Worm (Caenorhabditis elegans): Measurements from ENCODE around the gene F02H6.7.

F02H6.7 gene

ce11 chrIV:14228069-14228468, at the start of gene F02H6.7:
F02H6.7 (minus strand) TSS chrIV:14228169.
- TF ChIP-seq lin-39 (tag; optimal IDR thresholded peaks at IDR 0.05) (no peak), snu-23 (GFP tag; optimal IDR thresholded peaks at IDR 0.05) (no peak), ces-1 (GFP tag; optimal IDR thresholded peaks at IDR 0.05) (no peak), jun-1 (tag; optimal IDR thresholded peaks at IDR 0.05) (no peak), mdl-1 (tag; optimal IDR thresholded peaks at IDR 0.05) (no peak), zip-4 (GFP tag; optimal IDR thresholded peaks at IDR 0.05) (no peak), fkh-4 (tag; optimal IDR thresholded peaks at IDR 0.05; ENCODE audit: borderline replicate concordance) (no peak), hlh-17 (GFP tag; optimal IDR thresholded peaks at IDR 0.05; ENCODE audit: borderline replicate concordance) (no peak), snpc-4 (tag; optimal IDR thresholded peaks at IDR 0.05) (no peak), isw-1 (GFP tag; IDR thresholded peaks at IDR 0.05) (no peak), nhr-20 (tag; optimal IDR thresholded peaks at IDR 0.05) (no peak), lin-14 (GFP tag; optimal IDR thresholded peaks at IDR 0.05) (no peak), nhr-47 (tag; optimal IDR thresholded peaks at IDR 0.05) (no peak), vab-15 (tag; optimal IDR thresholded peaks at IDR 0.05) (no peak), nhr-28 (tag; optimal IDR thresholded peaks at IDR 0.05) (no peak), F16B12.6 (tag; optimal IDR thresholded peaks at IDR 0.05) (no peak), mef-2 (tag; optimal IDR thresholded peaks at IDR 0.05) (no peak), nhr-90 (tag; optimal IDR thresholded peaks at IDR 0.05; ENCODE audit: poor library complexity) (no peak), ceh-63 (GFP tag; optimal IDR thresholded peaks at IDR 0.05) (no peak), ztf-4 (tag; optimal IDR thresholded peaks at IDR 0.05) (no peak)

- TF ChIP-seq egl-13 (tag; optimal IDR thresholded peaks at IDR 0.05) (peak; percentile 5), hlh-17 (GFP tag; optimal IDR thresholded peaks at IDR 0.05; ENCODE audit: borderline replicate concordance) (no peak)
Measured at ce11 chrIV:14276773-14277388, 48.9 kb upstream of the F02H6.7 start.

- TF ChIP-seq pag-3 (tag; optimal IDR thresholded peaks at IDR 0.05; ENCODE audit: borderline replicate concordance, insufficient read depth) (no peak), sup-37 (GFP tag; optimal IDR thresholded peaks at IDR 0.05) (no peak), lin-15B (tag; optimal IDR thresholded peaks at IDR 0.05) (no peak), vab-15 (tag; optimal IDR thresholded peaks at IDR 0.05) (no peak), ceh-90 (tag; optimal IDR thresholded peaks at IDR 0.05) (no peak), elt-2 (tag; optimal IDR thresholded peaks at IDR 0.05) (no peak), lsy-2 (tag; optimal IDR thresholded peaks at IDR 0.05) (no peak), nhr-47 (tag; optimal IDR thresholded peaks at IDR 0.05) (no peak), egl-13 (tag; optimal IDR thresholded peaks at IDR 0.05) (no peak), mef-2 (tag; optimal IDR thresholded peaks at IDR 0.05) (no peak), efl-3 (GFP tag; optimal IDR thresholded peaks at IDR 0.05) (no peak), hpl-2 (GFP tag; optimal IDR thresholded peaks at IDR 0.05) (no peak)
Measured at ce11 chrIV:14276160-14276559, 48.2 kb upstream of the F02H6.7 start, which contains the start of gene ilcr-1. ilcr-1 (plus strand) TSS chrIV:14276460.

- TF ChIP-seq sptf-1 (tag; optimal IDR thresholded peaks at IDR 0.05) (no peak), ceh-82 (tag; optimal IDR thresholded peaks at IDR 0.05) (no peak), egl-27 (tag; optimal IDR thresholded peaks at IDR 0.05) (no peak), vab-15 (tag; optimal IDR thresholded peaks at IDR 0.05) (no peak), nhr-47 (tag; optimal IDR thresholded peaks at IDR 0.05) (peak; percentile 48), dpl-1 (GFP tag; optimal IDR thresholded peaks at IDR 0.05) (no peak), unc-86 (tag; optimal IDR thresholded peaks at IDR 0.05) (no peak), snu-23 (GFP tag; optimal IDR thresholded peaks at IDR 0.05) (no peak), sox-4 (tag; optimal IDR thresholded peaks at IDR 0.05) (peak; percentile 62), nhr-71 (tag; optimal IDR thresholded peaks at IDR 0.05) (peak; percentile 66), dsc-1 (tag; optimal IDR thresholded peaks at IDR 0.05) (peak; percentile 72), fkh-8 (tag; optimal IDR thresholded peaks at IDR 0.05) (peak; percentile 90), ets-5 (GFP tag; IDR thresholded peaks at IDR 0.05) (no peak), pax-3 (tag; optimal IDR thresholded peaks at IDR 0.05) (peak; percentile 27), fkh-4 (tag; optimal IDR thresholded peaks at IDR 0.05; ENCODE audit: borderline replicate concordance) (peak; percentile 31), mdl-1 (tag; optimal IDR thresholded peaks at IDR 0.05) (no peak), aly-2 (tag; optimal IDR thresholded peaks at IDR 0.05) (no peak), ceh-90 (tag; optimal IDR thresholded peaks at IDR 0.05) (no peak)
Measured at ce11 chrIV:14274834-14275233, 46.9 kb upstream of the F02H6.7 start.
